Fruit fly (Drosophila melanogaster) whole organism, prepupa: ENCODE data around the gene Ak1.

ENCODE experiments used
- CG11294 ChIP-seq: fragments of 200-800 bp; sonication (Bioruptor generic); IDR thresholded peaks from 2 replicates; pipeline ENCODE4 v1.3.6; 2022; ENCODE audit warnings: missing biosample characterization, missing genetic modification characterization
- Gug ChIP-seq: fragments of 200-800 bp; sonication (Bioruptor generic); IDR thresholded peaks from 2 replicates; pipeline ENCODE4 v1.3.6; 2022; ENCODE audit warnings: missing biosample characterization, missing genetic modification characterization

dm6 chr3L:12203736-12204135, at the start of gene Ak1:
- no peak for TF ChIP-seq Gug (GFP tag; lab: Robert Waterston, UW)
- no peak for TF ChIP-seq CG11294
